Worm (Caenorhabditis elegans) whole organism, L4/young adult: ENCODE data around the gene marc-1.

Source experiments
- W03F9.2 ChIP-seq: fragments of 150-350 bp; optimal IDR thresholded peaks from 2 replicates; lab custom pipeline; 2014; ENCODE audit warnings: missing biosample characterization, missing genetic modification characterization
- dao-5 ChIP-seq: sonication (generic microtip); optimal IDR thresholded peaks from 2 replicates; lab custom pipeline; 2016; ENCODE audit warnings: missing genotype, missing genetic modification characterization, moderate library complexity, missing compliant biosample characterization
- him-1 ChIP-seq: sonication (generic microtip); optimal IDR thresholded peaks from 2 replicates; lab custom pipeline; 2016; ENCODE audit warnings: missing genotype, missing genetic modification reagents, missing genetic modification characterization, missing compliant biosample characterization

Gene marc-1

ce11 chrV:9738077-9738705, 1.3 kb upstream of the marc-1 start:
- no peak for TF ChIP-seq W03F9.2 (tag; lab: Kevin White, UChicago)
- no peak for TF ChIP-seq him-1 (tag; lab: Kevin White, UChicago)
- TF ChIP-seq dao-5 (tag; lab: Kevin White, UChicago): no peak

ce11 chrV:9740858-9741257, 1.4 kb downstream of the marc-1 start, which contains the start of gene sta-2:
Gene sta-2 (plus strand): TSS chrV:9741206.
- TF ChIP-seq him-1 (tag; lab: Kevin White, UChicago): no peak
- TF ChIP-seq dao-5 (tag; lab: Kevin White, UChicago): no peak
- no peak for TF ChIP-seq W03F9.2 (tag; lab: Kevin White, UChicago)

ce11 chrV:9744934-9745333, 5.4 kb downstream of the marc-1 start, which contains the start of gene F58E6.13:
Gene F58E6.13 (plus strand): TSS chrV:9745234.
- TF ChIP-seq him-1 (tag; lab: Kevin White, UChicago): no peak
- TF ChIP-seq W03F9.2 (tag; lab: Kevin White, UChicago): no peak
- no peak for TF ChIP-seq dao-5 (tag; lab: Kevin White, UChicago)

ce11 chrV:9750308-9750707, 10.8 kb downstream of the marc-1 start, which contains the start of gene F58E6.4:
Gene F58E6.4 (minus strand): TSS chrV:9750408.
- no peak for TF ChIP-seq dao-5 (tag; lab: Kevin White, UChicago)
- no peak for TF ChIP-seq him-1 (tag; lab: Kevin White, UChicago)
- TF ChIP-seq W03F9.2 (tag; lab: Kevin White, UChicago): no peak

- TF ChIP-seq W03F9.2 (tag; lab: Kevin White, UChicago) (no peak), him-1 (tag; lab: Kevin White, UChicago) (no peak), dao-5 (tag; lab: Kevin White, UChicago) (no peak)
These were observed 13.4 kb downstream of the marc-1 start, which contains the start of gene F58E6.6 for ce11 chrV:9752918-9753317. Gene F58E6.6 (minus strand): TSS chrV:9753018.

- TF ChIP-seq W03F9.2 (tag; lab: Kevin White, UChicago) (no peak), him-1 (tag; lab: Kevin White, UChicago) (no peak), dao-5 (tag; lab: Kevin White, UChicago) (no peak)
These were observed 14.1 kb downstream of the marc-1 start for ce11 chrV:9753554-9753953.

- no peak for TF ChIP-seq W03F9.2 (tag; lab: Kevin White, UChicago)
- no peak for TF ChIP-seq him-1 (tag; lab: Kevin White, UChicago)
- TF ChIP-seq dao-5 (tag; lab: Kevin White, UChicago): no peak
These were observed 15.0 kb downstream of the marc-1 start, which contains the start of gene F58E6.5 for ce11 chrV:9754459-9754858. Gene F58E6.5 (minus strand): TSS chrV:9754559.

ce11 chrV:9755725-9756124, 16.2 kb downstream of the marc-1 start, which contains the start of gene F58E6.8:
Gene F58E6.8 (minus strand): TSS chrV:9755825.
- TF ChIP-seq W03F9.2 (tag; lab: Kevin White, UChicago) (no peak), dao-5 (tag; lab: Kevin White, UChicago) (no peak), him-1 (tag; lab: Kevin White, UChicago) (no peak)

ce11 chrV:9756242-9756641, 16.7 kb downstream of the marc-1 start, which contains the start of gene hrg-3:
Gene hrg-3 (plus strand): TSS chrV:9756468.
- no peak for TF ChIP-seq him-1 (tag; lab: Kevin White, UChicago)
- no peak for TF ChIP-seq W03F9.2 (tag; lab: Kevin White, UChicago)
- TF ChIP-seq dao-5 (tag; lab: Kevin White, UChicago): no peak

- TF ChIP-seq him-1 (tag; lab: Kevin White, UChicago): no peak
- no peak for TF ChIP-seq dao-5 (tag; lab: Kevin White, UChicago)
- TF ChIP-seq W03F9.2 (tag; lab: Kevin White, UChicago): no peak
These were observed 18.4 kb downstream of the marc-1 start, which contains the start of gene F58E6.11 for ce11 chrV:9757884-9758283. Gene F58E6.11 (minus strand): TSS chrV:9757984.

ce11 chrV:9758437-9758836, 18.9 kb downstream of the marc-1 start:
- no peak for TF ChIP-seq him-1 (tag; lab: Kevin White, UChicago)
- no peak for TF ChIP-seq W03F9.2 (tag; lab: Kevin White, UChicago)
- no peak for TF ChIP-seq dao-5 (tag; lab: Kevin White, UChicago)

- TF ChIP-seq him-1 (tag; lab: Kevin White, UChicago): no peak
- TF ChIP-seq dao-5 (tag; lab: Kevin White, UChicago): no peak
- TF ChIP-seq W03F9.2 (tag; lab: Kevin White, UChicago): no peak
These were observed 24.3 kb downstream of the marc-1 start for ce11 chrV:9763759-9764158.

ce11 chrV:9764552-9764951, 25.1 kb downstream of the marc-1 start:
- TF ChIP-seq dao-5 (tag; lab: Kevin White, UChicago) (no peak), W03F9.2 (tag; lab: Kevin White, UChicago) (no peak), him-1 (tag; lab: Kevin White, UChicago) (no peak)

- no peak for TF ChIP-seq dao-5 (tag; lab: Kevin White, UChicago)
- no peak for TF ChIP-seq him-1 (tag; lab: Kevin White, UChicago)
- TF ChIP-seq W03F9.2 (tag; lab: Kevin White, UChicago): no peak
These were observed 26.1 kb downstream of the marc-1 start for ce11 chrV:9765622-9766021.
